Fruit fly (Drosophila melanogaster) whole organism, pupa: ENCODE results near the gene Prx1.

ENCODE experiments used
- CG13204 ChIP-seq: fragments of 200-800 bp; sonication (Bioruptor generic); optimal IDR thresholded peaks from 2 replicates; lab custom pipeline; 2018; ENCODE audit warnings: missing biosample characterization, mild to moderate bottlenecking, missing genetic modification characterization, moderate library complexity
- CG15710 ChIP-seq: fragments of 200-800 bp; sonication (Bioruptor generic); optimal IDR thresholded peaks from 2 replicates; lab custom pipeline; 2018; ENCODE audit warnings: missing biosample characterization, mild to moderate bottlenecking, missing genetic modification characterization, moderate library complexity
- CG17806 ChIP-seq: fragments of 200-800 bp; sonication (Bioruptor generic); optimal IDR thresholded peaks from 2 replicates; lab custom pipeline; 2018; ENCODE audit warnings: missing biosample characterization, mild to moderate bottlenecking, missing genetic modification characterization, moderate library complexity
- CG34367 ChIP-seq: fragments of 200-800 bp; sonication (Bioruptor generic); optimal IDR thresholded peaks from 2 replicates; lab custom pipeline; 2018; ENCODE audit warnings: missing biosample characterization, mild to moderate bottlenecking, missing genetic modification characterization
- CG4496 ChIP-seq: fragments of 200-800 bp; sonication (Bioruptor generic); IDR thresholded peaks from 3 replicates; pipeline ENCODE4 v1.3.6; 2022; ENCODE audit warnings: missing biosample characterization, missing genetic modification characterization
- EcR ChIP-seq: fragments of 200-800 bp; sonication (Bioruptor generic); optimal IDR thresholded peaks from 3 replicates; lab custom pipeline; 2019; ENCODE audit warnings: missing biosample characterization, missing genetic modification characterization, mild to moderate bottlenecking, moderate library complexity, missing genetic modification reagents
- Pif1A ChIP-seq: fragments of 200-800 bp; sonication (Bioruptor generic); optimal IDR thresholded peaks from 3 replicates; lab custom pipeline; 2016; ENCODE audit warnings: missing biosample characterization, missing genetic modification characterization
- Snoo ChIP-seq: fragments of 200-800 bp; sonication (Bioruptor generic); optimal IDR thresholded peaks from 3 replicates; lab custom pipeline; 2017; ENCODE audit warnings: missing biosample characterization, mild to moderate bottlenecking, missing genetic modification characterization, inconsistent platforms
- gl ChIP-seq: fragments of 200-800 bp; sonication (Bioruptor generic); optimal IDR thresholded peaks from 2 replicates; lab custom pipeline; 2018; ENCODE audit warnings: missing biosample characterization, mild to moderate bottlenecking, missing genetic modification characterization
- rn ChIP-seq: fragments of 200-800 bp; sonication (Bioruptor generic); IDR thresholded peaks from 2 replicates; pipeline ENCODE4 v1.3.6; 2022; ENCODE audit warnings: missing biosample characterization, missing genetic modification characterization

DNA sequence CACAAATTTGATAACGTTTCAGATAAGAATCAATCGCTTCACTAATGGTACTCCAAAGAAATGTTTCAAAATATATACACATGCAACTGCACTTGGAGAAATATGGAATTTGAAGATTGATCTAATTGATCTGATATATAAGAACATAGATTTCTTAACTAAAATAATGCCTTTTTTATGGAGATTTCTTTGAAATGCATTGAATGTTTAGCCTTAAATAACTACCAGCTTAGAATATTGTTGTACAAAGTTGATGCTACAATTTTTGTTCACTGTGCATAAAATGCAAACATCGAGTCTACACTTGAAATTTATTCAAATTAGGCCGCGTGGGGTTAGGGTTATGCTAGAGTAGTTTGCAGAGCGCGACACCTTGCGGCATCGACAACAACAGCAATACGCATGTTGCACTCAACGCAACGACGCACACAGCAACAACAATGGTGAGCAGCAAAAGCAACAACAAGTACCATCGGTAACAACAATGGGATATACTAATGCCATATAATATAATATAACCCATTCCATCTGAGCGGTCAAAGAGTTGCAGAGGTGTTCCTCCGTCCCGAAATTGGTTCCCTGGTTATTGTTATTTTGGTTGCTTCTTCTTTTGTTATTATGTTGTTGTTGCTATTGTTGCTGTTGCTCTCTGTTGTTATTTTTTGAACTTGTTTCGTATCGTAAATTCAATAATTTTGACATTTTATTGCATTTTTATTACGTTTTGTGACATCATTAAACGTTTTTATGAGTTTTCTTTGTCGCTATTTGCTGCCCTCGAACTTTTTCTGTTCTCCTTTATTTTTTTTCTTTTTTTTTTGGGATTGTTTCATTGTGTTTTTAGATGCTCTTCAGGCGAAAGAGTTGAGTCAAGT is 8.2 kb upstream of the Prx1 start:
- TF ChIP-seq CG15710 (tag; lab: Kevin White, UChicago) (no peak), CG4496 (no peak), rn (GFP tag; lab: Robert Waterston, UW) (no peak), Snoo (no peak), gl (tag; lab: Kevin White, UChicago) (no peak), CG34367 (tag; lab: Kevin White, UChicago) (no peak), Pif1A (GFP tag; lab: Kevin White, UChicago) (no peak), CG17806 (no peak), CG13204 (GFP tag; lab: Kevin White, UChicago) (no peak), EcR (GFP tag; lab: Kevin White, UChicago) (no peak)
